Fruit fly (Drosophila melanogaster) Kc167 (cell line): ENCODE measurements around the gene CG2924.

Experiments
- Myc ChIP-seq: fragments of >200 bp; optimal IDR thresholded peaks from 2 replicates; lab custom pipeline; 2017; ENCODE audit warnings: missing external identifiers
- Sin3A ChIP-seq: fragments of >200 bp; optimal IDR thresholded peaks from 2 replicates; lab custom pipeline; 2018; ENCODE audit warnings: missing external identifiers
- h ChIP-seq: fragments of >200 bp; optimal IDR thresholded peaks from 3 replicates; lab custom pipeline; 2018; ENCODE audit warnings: missing external identifiers
- ttk ChIP-seq: sonication (Bioruptor generic); optimal IDR thresholded peaks from 2 replicates; lab custom pipeline; 2017; ENCODE audit warnings: missing external identifiers

DNA sequence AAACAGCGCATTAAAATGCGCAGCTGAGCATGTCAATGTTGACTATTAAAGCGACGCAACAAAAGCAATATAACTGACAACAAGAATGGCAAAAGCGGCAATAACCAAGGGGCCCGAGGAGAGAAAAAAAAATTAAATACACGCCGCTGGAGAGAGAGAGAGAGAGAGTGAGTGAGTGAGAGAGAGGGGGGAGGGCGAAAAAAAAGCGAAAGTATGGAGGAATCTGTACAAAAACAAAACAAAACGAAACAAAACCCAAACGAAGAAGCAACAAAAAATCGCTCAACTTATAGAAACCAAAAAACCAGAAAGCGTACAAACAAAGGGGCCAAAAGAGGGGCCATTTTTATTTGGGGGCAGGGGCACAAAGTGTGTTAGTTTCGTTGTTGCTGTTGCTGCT is 12.9 kb upstream of the CG2924 start:
- no peak for TF ChIP-seq Sin3A (lab: Kevin White, UChicago)
- no peak for TF ChIP-seq ttk (lab: Kevin White, UChicago)
- no peak for TF ChIP-seq h (lab: Kevin White, UChicago)
- TF ChIP-seq Myc = no peak
